Worm (Caenorhabditis elegans) whole organism, young adult: ENCODE data around the gene Y102A11A.5.

ENCODE experiments used
- ama-1 ChIP-seq, 3 experiments: fragments of 150-350 bp in 1 of 3; sonication (generic microtip) in 2 of 3; optimal IDR thresholded peaks; 2 replicates each; lab custom pipeline; 2014 to 2018; ENCODE audit warnings: missing biosample characterization in 2 of 3, missing genetic modification characterization in 2 of 3, missing genetic modification reagents in 2 of 3
- attf-6 ChIP-seq: fragments of 200-800 bp; sonication (Bioruptor generic); IDR thresholded peaks from 2 replicates; pipeline ENCODE4 v1.3.6; 2022; ENCODE audit warnings: missing genetic modification reagents, missing genetic modification characterization, missing compliant biosample characterization
- ceh-91 ChIP-seq: fragments of 200-800 bp; sonication (Bioruptor generic); IDR thresholded peaks from 2 replicates; pipeline ENCODE4 v1.3.6; 2022; ENCODE audit warnings: missing genetic modification reagents, missing genetic modification characterization, missing compliant biosample characterization
- pha-4 ChIP-seq: fragments of 150-350 bp; sonication (generic microtip); optimal IDR thresholded peaks from 2 replicates; lab custom pipeline; 2014; ENCODE audit warnings: missing biosample characterization, missing genetic modification reagents, missing genetic modification characterization
- rpc-1 ChIP-seq, 2 experiments: fragments of 150-350 bp in 1 of 2; sonication (generic microtip) in 1 of 2; optimal IDR thresholded peaks; 2 replicates each; lab custom pipeline; 2014 to 2018; ENCODE audit warnings: missing biosample characterization in 1 of 2, missing genetic modification characterization in 1 of 2, missing genetic modification reagents in 1 of 2, missing genotype in 1 of 2
- snpc-4 ChIP-seq, 5 experiments: fragments of 150-350 bp in 1 of 5; sonication (generic microtip) in 4 of 5; optimal IDR thresholded peaks; 2 replicates each; lab custom pipeline; 2014 to 2018; ENCODE audit warnings: missing genetic modification characterization in 5 of 5, missing biosample characterization in 3 of 5, antibody characterized with exemption in 2 of 5, mild to moderate bottlenecking in 2 of 5, missing compliant biosample characterization in 2 of 5, missing genotype in 2 of 5, moderate library complexity in 2 of 5, missing genetic modification reagents in 1 of 5
- unc-130 ChIP-seq: sonication (generic microtip); optimal IDR thresholded peaks from 2 replicates; lab custom pipeline; 2016; ENCODE audit warnings: missing genetic modification reagents, missing genetic modification characterization, missing compliant biosample characterization
- ztf-28 ChIP-seq: fragments of 200-800 bp; sonication (Bioruptor generic); IDR thresholded peaks from 2 replicates; pipeline ENCODE4 v1.3.6; 2022; ENCODE audit warnings: missing genetic modification reagents, missing genetic modification characterization, missing compliant biosample characterization

- TF ChIP-seq ceh-91 (GFP tag; lab: Robert Waterston, UW) (no peak), ama-1 (optimal IDR thresholded peaks at IDR 0.05; lab: Kevin White, UChicago) (no peak), ama-1 (GFP tag; optimal IDR thresholded peaks at IDR 0.05; lab: Kevin White, UChicago) (no peak), unc-130 (GFP tag; lab: Kevin White, UChicago) (no peak), pha-4 (no peak), ztf-28 (GFP tag; lab: Robert Waterston, UW) (no peak), rpc-1 (optimal IDR thresholded peaks at IDR 0.05; lab: Kevin White, UChicago) (no peak), rpc-1 (tag; optimal IDR thresholded peaks at IDR 0.05; lab: Kevin White, UChicago) (no peak), snpc-4 (GFP tag; optimal IDR thresholded peaks at IDR 0.05; lab: Kevin White, UChicago) (no peak), snpc-4 (tag; optimal IDR thresholded peaks at IDR 0.05; lab: Kevin White, UChicago) (no peak), attf-6 (GFP tag; lab: Robert Waterston, UW) (no peak)
Measured at ce11 chrX:2048865-2049405, 17.5 kb upstream of the Y102A11A.5 start.
